Fruit fly (Drosophila melanogaster) whole organism, embryonic: ENCODE results near the gene Psa.
A peak's percentile ranks its signal among the peaks of the same experiment; 100 is the strongest.

ENCODE experiments used
- Bgb ChIP-seq: fragments of 200-800 bp; sonication (Bioruptor generic); IDR thresholded peaks from 2 replicates; pipeline ENCODE4 v1.3.6; 2022; ENCODE audit warnings: missing biosample characterization, missing genetic modification characterization; ENCODE audit not compliant: partially characterized antibody
- CG10147 ChIP-seq: fragments of 200-800 bp; sonication (Bioruptor generic); optimal IDR thresholded peaks from 2 replicates; lab custom pipeline; 2019; ENCODE audit warnings: missing biosample characterization, mild to moderate bottlenecking, missing genetic modification characterization, moderate library complexity
- CG10654 ChIP-seq: fragments of 200-800 bp; sonication (Bioruptor generic); optimal IDR thresholded peaks from 2 replicates; lab custom pipeline; 2016; ENCODE audit warnings: missing biosample characterization, missing genetic modification characterization
- CG13775 ChIP-seq: fragments of 200-800 bp; sonication (Bioruptor generic); optimal IDR thresholded peaks from 3 replicates; lab custom pipeline; 2017; ENCODE audit warnings: missing biosample characterization, mild to moderate bottlenecking, missing genetic modification characterization
- CG14860 ChIP-seq: fragments of 200-800 bp; sonication (Bioruptor generic); IDR thresholded peaks from 3 replicates; pipeline ENCODE4 v1.3.6; 2022; ENCODE audit warnings: missing biosample characterization, missing genetic modification characterization; ENCODE audit not compliant: partially characterized antibody
- CG1832 ChIP-seq: fragments of 200-800 bp; sonication (Bioruptor generic); optimal IDR thresholded peaks from 2 replicates; lab custom pipeline; 2017; ENCODE audit warnings: missing biosample characterization, mild to moderate bottlenecking, missing genetic modification characterization, inconsistent platforms
- CG2889 ChIP-seq: fragments of 200-800 bp; sonication (Bioruptor generic); IDR thresholded peaks from 3 replicates; pipeline ENCODE4 v1.3.6; 2022; ENCODE audit warnings: missing biosample characterization, missing genetic modification characterization
- CG7786 ChIP-seq: fragments of 200-800 bp; sonication (Bioruptor generic); optimal IDR thresholded peaks from 2 replicates; lab custom pipeline; 2016; ENCODE audit warnings: missing biosample characterization, missing genetic modification characterization
- D ChIP-seq, 2 experiments: fragments of 200-800 bp in 1 of 2; fragments of >200 bp in 1 of 2; sonication (Bioruptor generic) in 1 of 2; optimal IDR thresholded peaks; 2 replicates in 1 of 2; 3 replicates in 1 of 2; lab custom pipeline; 2017; ENCODE audit warnings: mild to moderate bottlenecking in 1 of 2, missing biosample characterization in 1 of 2, missing genetic modification characterization in 1 of 2, missing genetic modification reagents in 1 of 2
- Dll ChIP-seq: fragments of 200-800 bp; sonication (Bioruptor generic); IDR thresholded peaks from 4 replicates; pipeline ENCODE4 v1.3.6; 2022; ENCODE audit warnings: missing biosample characterization, missing genetic modification characterization; ENCODE audit not compliant: partially characterized antibody
- Doc3 ChIP-seq: fragments of 200-800 bp; sonication (Bioruptor generic); IDR thresholded peaks from 3 replicates; pipeline ENCODE4 v1.3.6; 2022; ENCODE audit warnings: missing biosample characterization, missing genetic modification characterization; ENCODE audit not compliant: partially characterized antibody
- Ets65A ChIP-seq: fragments of 200-800 bp; sonication (Bioruptor generic); peaks from one replicate; lab custom pipeline; 2016; ENCODE audit warnings: missing biosample characterization, missing genetic modification characterization
- Fer2 ChIP-seq: fragments of 200-800 bp; sonication (Bioruptor generic); optimal IDR thresholded peaks from 2 replicates; lab custom pipeline; 2018; ENCODE audit warnings: missing biosample characterization, mild to moderate bottlenecking, missing genetic modification characterization, moderate library complexity
- Gug ChIP-seq: fragments of 200-800 bp; sonication (Bioruptor generic); IDR thresholded peaks from 4 replicates; pipeline ENCODE4 v1.3.6; 2022; ENCODE audit warnings: missing biosample characterization, missing genetic modification characterization
- Med ChIP-seq: fragments of 200-800 bp; sonication (Bioruptor generic); peaks from one replicate; lab custom pipeline; 2016; ENCODE audit warnings: missing biosample characterization, missing genetic modification characterization, mild to moderate bottlenecking, inconsistent platforms, moderate library complexity
- Meics ChIP-seq: fragments of 200-800 bp; sonication (Bioruptor generic); optimal IDR thresholded peaks from 2 replicates; lab custom pipeline; 2017; ENCODE audit warnings: missing biosample characterization, mild to moderate bottlenecking, missing genetic modification characterization
- Optix ChIP-seq: fragments of 200-800 bp; sonication (Bioruptor generic); IDR thresholded peaks from 3 replicates; pipeline ENCODE4 v1.3.6; 2022; ENCODE audit warnings: missing biosample characterization, missing genetic modification characterization
- Pdp1 ChIP-seq, 2 experiments: fragments of 200-800 bp; sonication (Bioruptor generic); optimal IDR thresholded peaks; 3 replicates each; lab custom pipeline; 2016; ENCODE audit warnings: missing biosample characterization in 2 of 2, missing genetic modification characterization in 2 of 2, mild to moderate bottlenecking in 1 of 2, moderate library complexity in 1 of 2
- Sox102F ChIP-seq: fragments of 200-800 bp; sonication (Bioruptor generic); optimal IDR thresholded peaks from 2 replicates; lab custom pipeline; 2018; ENCODE audit warnings: missing biosample characterization, mild to moderate bottlenecking, missing genetic modification characterization, moderate library complexity
- TFAM ChIP-seq: fragments of 200-800 bp; sonication (Bioruptor generic); optimal IDR thresholded peaks from 2 replicates; lab custom pipeline; 2017; ENCODE audit warnings: missing biosample characterization, missing genetic modification characterization, inconsistent platforms
- Trl ChIP-seq, 3 experiments: fragments of >200 bp in 2 of 3; fragments of 200-800 bp in 1 of 3; sonication (Bioruptor generic) in 1 of 3; optimal IDR thresholded peaks; 2 replicates in 1 of 3; 3 replicates in 2 of 3; lab custom pipeline; 2016 to 2017; ENCODE audit warnings: missing biosample characterization in 1 of 3, missing genetic modification characterization in 1 of 3
- bigmax ChIP-seq: fragments of 200-800 bp; sonication (Bioruptor generic); optimal IDR thresholded peaks from 2 replicates; lab custom pipeline; 2018; ENCODE audit warnings: missing biosample characterization, mild to moderate bottlenecking, missing genetic modification characterization
- bsh ChIP-seq, 2 experiments: fragments of 200-800 bp; sonication (Bioruptor generic); optimal IDR thresholded peaks; 2 replicates each; lab custom pipeline; 2017 to 2018; ENCODE audit warnings: mild to moderate bottlenecking in 2 of 2, missing biosample characterization in 2 of 2, missing genetic modification characterization in 2 of 2, moderate library complexity in 1 of 2
- cg ChIP-seq: fragments of 200-800 bp; sonication (Bioruptor generic); optimal IDR thresholded peaks from 3 replicates; lab custom pipeline; 2019; ENCODE audit warnings: missing biosample characterization, mild to moderate bottlenecking, missing genetic modification characterization, moderate library complexity
- chinmo ChIP-seq: fragments of 200-800 bp; sonication (Bioruptor generic); IDR thresholded peaks from 4 replicates; pipeline ENCODE4 v1.3.6; 2022; ENCODE audit warnings: missing biosample characterization, missing genetic modification characterization; ENCODE audit not compliant: partially characterized antibody
- chn ChIP-seq: fragments of 200-800 bp; sonication (Bioruptor generic); optimal IDR thresholded peaks from 2 replicates; lab custom pipeline; 2016; ENCODE audit warnings: missing biosample characterization, missing genetic modification characterization
- ci ChIP-seq: fragments of 200-800 bp; sonication (Bioruptor generic); IDR thresholded peaks from 3 replicates; pipeline ENCODE4 v1.3.6; 2022; ENCODE audit warnings: missing biosample characterization, missing genetic modification characterization
- cwo ChIP-seq: fragments of 200-800 bp; sonication (Bioruptor generic); optimal IDR thresholded peaks from 3 replicates; lab custom pipeline; 2017; ENCODE audit warnings: missing biosample characterization, missing genetic modification characterization, mild to moderate bottlenecking, moderate library complexity, missing genetic modification reagents
- dpn ChIP-seq, 2 experiments: fragments of 200-800 bp; sonication (Bioruptor generic); optimal IDR thresholded peaks; 3 replicates each; lab custom pipeline; 2016; ENCODE audit warnings: missing biosample characterization in 2 of 2, missing genetic modification characterization in 2 of 2
- exex ChIP-seq: fragments of 200-800 bp; sonication (Bioruptor generic); optimal IDR thresholded peaks from 4 replicates; lab custom pipeline; 2018; ENCODE audit warnings: missing biosample characterization, mild to moderate bottlenecking, missing genetic modification characterization, moderate library complexity
- lov ChIP-seq, 2 experiments: fragments of 200-800 bp in 1 of 2; fragments of >200 bp in 1 of 2; sonication (Bioruptor generic) in 1 of 2; IDR thresholded peaks in 1 of 2; optimal IDR thresholded peaks in 1 of 2; 2 replicates in 1 of 2; 3 replicates in 1 of 2; pipeline versions ENCODE4 v1.3.6 to Lab custom; 2017 to 2022; ENCODE audit warnings: missing biosample characterization in 1 of 2, missing genetic modification characterization in 1 of 2
- maf-S ChIP-seq: fragments of 200-800 bp; sonication (Bioruptor generic); optimal IDR thresholded peaks from 2 replicates; lab custom pipeline; 2016; ENCODE audit warnings: missing biosample characterization, missing genetic modification characterization
- nerfin-1 ChIP-seq: fragments of 200-800 bp; sonication (Bioruptor generic); optimal IDR thresholded peaks from 3 replicates; lab custom pipeline; 2019; ENCODE audit warnings: missing biosample characterization, mild to moderate bottlenecking, missing genetic modification characterization, moderate library complexity
- onecut ChIP-seq: fragments of 200-800 bp; sonication (Bioruptor generic); IDR thresholded peaks from 2 replicates; pipeline ENCODE4 v1.3.6; 2022; ENCODE audit warnings: missing biosample characterization, missing genetic modification characterization
- row ChIP-seq: fragments of 200-800 bp; sonication (Bioruptor generic); IDR thresholded peaks from 3 replicates; pipeline ENCODE4 v1.3.6; 2022; ENCODE audit warnings: missing biosample characterization, missing genetic modification characterization
- schlank ChIP-seq: fragments of 200-800 bp; sonication (Bioruptor generic); optimal IDR thresholded peaks from 2 replicates; lab custom pipeline; 2018; ENCODE audit warnings: missing biosample characterization, mild to moderate bottlenecking, missing genetic modification characterization
- trem ChIP-seq: fragments of 200-800 bp; optimal IDR thresholded peaks from 3 replicates; lab custom pipeline; 2019; ENCODE audit warnings: missing biosample characterization, mild to moderate bottlenecking, missing genetic modification characterization, moderate library complexity
- zf30C ChIP-seq: fragments of 200-800 bp; sonication (Bioruptor generic); optimal IDR thresholded peaks from 3 replicates; lab custom pipeline; 2018; ENCODE audit warnings: missing biosample characterization, mild to moderate bottlenecking, missing genetic modification characterization

The Psa gene

DNA sequence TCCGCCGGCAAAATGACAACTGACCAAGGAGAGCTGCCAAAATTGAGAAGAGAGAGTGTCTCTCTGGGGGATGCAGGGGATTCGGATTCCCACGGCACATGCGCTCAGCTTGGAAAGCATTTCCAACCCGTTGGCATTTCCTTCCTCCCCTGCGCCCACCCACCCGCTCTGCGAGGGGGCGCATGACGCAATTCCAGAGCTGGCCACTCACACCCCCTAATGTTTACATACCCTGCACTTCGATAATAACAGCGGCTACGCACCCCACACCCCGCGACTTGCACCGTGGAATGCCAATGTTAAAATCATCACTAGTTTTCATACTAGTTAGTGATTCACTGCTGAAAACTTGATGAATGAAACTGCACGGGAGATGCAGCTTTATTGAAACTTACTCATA lies 13.1 kb upstream of the Psa start, which contains the start of gene stet (continued):
- no peak for TF ChIP-seq bigmax (GFP tag; lab: Kevin White, UChicago)
- no peak for TF ChIP-seq maf-S (GFP tag; lab: Kevin White, UChicago)
- TF ChIP-seq Dll (GFP tag; lab: Robert Waterston, UW) = no peak
- no peak for TF ChIP-seq Sox102F
- TF ChIP-seq nerfin-1 (tag; lab: Kevin White, UChicago) = peak; percentile 94
- peak; percentile 41; the same call in 2 of the 3 replicates for TF ChIP-seq CG14860 (GFP tag; lab: Robert Waterston, UW)
- TF ChIP-seq dpn (GFP tag; optimal IDR thresholded peaks at IDR 0.05; lab: Kevin White, UChicago) = no peak
- no peak for TF ChIP-seq zf30C (GFP tag; lab: Kevin White, UChicago)
- TF ChIP-seq lov (optimal IDR thresholded peaks at IDR 0.05; lab: Kevin White, UChicago) = no peak
- no peak for TF ChIP-seq lov (GFP tag; IDR thresholded peaks at IDR 0.05; lab: Robert Waterston, UW)
- TF ChIP-seq schlank (tag; lab: Kevin White, UChicago) = no peak
- TF ChIP-seq ci (GFP tag; lab: Robert Waterston, UW) = peak; percentile 43; the same call in 1 of the 3 replicates
- 0 out of 3 replicates have a peak, but pooled peaks have one; percentile 35 for TF ChIP-seq Optix (GFP tag; lab: Robert Waterston, UW)
- peak; percentile 35 to 46 for TF ChIP-seq Trl (optimal IDR thresholded peaks at IDR 0.05; lab: Kevin White, UChicago)
- TF ChIP-seq Trl (GFP tag; optimal IDR thresholded peaks at IDR 0.05; lab: Kevin White, UChicago) = no peak
- peak in 1 of 2 experiments; percentile 67 for TF ChIP-seq Pdp1 (GFP tag; optimal IDR thresholded peaks at IDR 0.05; lab: Kevin White, UChicago)
- no peak for TF ChIP-seq TFAM
- peak; percentile 27; the same call in 1 of the 2 replicates for TF ChIP-seq onecut (GFP tag; lab: Robert Waterston, UW)
- TF ChIP-seq Ets65A (GFP tag; lab: Kevin White, UChicago) = no peak
- no peak for TF ChIP-seq D (optimal IDR thresholded peaks at IDR 0.05; lab: Kevin White, UChicago)
- no peak for TF ChIP-seq D (GFP tag; optimal IDR thresholded peaks at IDR 0.05; lab: Kevin White, UChicago)
- TF ChIP-seq CG2889 (GFP tag; lab: Robert Waterston, UW) = no peak

DNA sequence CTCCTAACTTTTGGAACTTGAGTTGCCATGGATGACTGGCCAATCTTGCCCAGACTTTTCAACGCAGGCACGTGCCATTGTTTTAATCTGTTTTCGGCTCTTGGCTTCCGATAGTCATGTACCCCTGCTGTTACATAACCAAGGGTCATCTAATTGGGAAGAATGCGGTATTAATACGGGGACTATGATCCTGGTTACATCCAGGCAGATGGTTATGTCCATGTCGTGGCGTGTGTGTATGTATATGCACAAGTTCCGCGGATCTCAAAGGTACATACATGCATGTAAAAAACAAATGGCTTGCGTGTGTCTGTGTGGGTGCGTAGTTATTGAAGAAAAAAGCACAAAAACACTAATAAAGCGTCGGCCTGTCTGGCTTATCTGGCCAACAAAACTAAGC lies 6.8 kb upstream of the Psa start:
- TF ChIP-seq CG7786 (GFP tag; lab: Kevin White, UChicago) = no peak
- TF ChIP-seq Med (GFP tag; lab: Kevin White, UChicago) = peak; percentile 80
- 0 out of 4 replicates have a peak, but pooled peaks have one; percentile 50 for TF ChIP-seq chinmo (GFP tag; lab: Robert Waterston, UW)
- 0 out of 3 replicates have a peak, but pooled peaks have one; percentile 13 for TF ChIP-seq Doc3 (GFP tag; lab: Robert Waterston, UW)
- no peak for TF ChIP-seq bsh (GFP tag; optimal IDR thresholded peaks at IDR 0.05; lab: Kevin White, UChicago)
- TF ChIP-seq row (GFP tag; lab: Robert Waterston, UW) = no peak
- no peak for TF ChIP-seq CG10147 (GFP tag; lab: Kevin White, UChicago)
- TF ChIP-seq exex (tag; lab: Kevin White, UChicago) = peak; percentile 22
- no peak for TF ChIP-seq chn (GFP tag; lab: Kevin White, UChicago)
- TF ChIP-seq Bgb (GFP tag; lab: Robert Waterston, UW) = 0 out of 2 replicates have a peak, but pooled peaks have one; percentile 11
- TF ChIP-seq CG13775 (GFP tag; lab: Kevin White, UChicago) = peak; percentile 11
- no peak for TF ChIP-seq Gug (GFP tag; lab: Robert Waterston, UW)
- no peak for TF ChIP-seq Fer2 (tag; lab: Kevin White, UChicago)
- no peak for TF ChIP-seq bigmax (GFP tag; lab: Kevin White, UChicago)
- TF ChIP-seq Pdp1 (GFP tag; optimal IDR thresholded peaks at IDR 0.05; lab: Kevin White, UChicago) = peak in 1 of 2 experiments; percentile 94
- no peak for TF ChIP-seq CG10654 (GFP tag; lab: Kevin White, UChicago)
- peak; percentile 75 for TF ChIP-seq cg
- TF ChIP-seq cwo (GFP tag; lab: Kevin White, UChicago) = peak; percentile 42
- TF ChIP-seq Meics (GFP tag; lab: Kevin White, UChicago) = no peak
- no peak for TF ChIP-seq trem (tag; lab: Kevin White, UChicago)
- TF ChIP-seq CG1832 = no peak
